Fruit fly (Drosophila melanogaster) whole organism, adult: ENCODE results near the gene GAPsec.
A peak's percentile ranks its signal among the peaks of the same experiment; 100 is the strongest.

ENCODE experiments used
- CG1620 ChIP-seq: fragments of 200-800 bp; sonication (Bioruptor generic); optimal IDR thresholded peaks from 2 replicates; lab custom pipeline; 2016; ENCODE audit warnings: missing biosample characterization, missing genetic modification characterization
- CG33017 ChIP-seq: fragments of 200-800 bp; sonication (Bioruptor generic); optimal IDR thresholded peaks from 2 replicates; lab custom pipeline; 2018; ENCODE audit warnings: missing biosample characterization, mild to moderate bottlenecking, missing genetic modification characterization, moderate library complexity
- CG7101 ChIP-seq: fragments of 200-800 bp; sonication (Bioruptor generic); optimal IDR thresholded peaks from 2 replicates; lab custom pipeline; 2018; ENCODE audit warnings: missing biosample characterization, mild to moderate bottlenecking, missing genetic modification characterization, moderate library complexity
- Clk ChIP-seq: fragments of 200-800 bp; sonication (Bioruptor generic); optimal IDR thresholded peaks from 2 replicates; lab custom pipeline; 2017; ENCODE audit warnings: missing biosample characterization, missing genetic modification characterization
- Mnt ChIP-seq: fragments of 200-800 bp; sonication (Bioruptor generic); optimal IDR thresholded peaks from 2 replicates; lab custom pipeline; 2016; ENCODE audit warnings: missing biosample characterization, mild to moderate bottlenecking, missing genetic modification characterization
- bab1 ChIP-seq: fragments of 200-800 bp; sonication (Bioruptor generic); optimal IDR thresholded peaks from 3 replicates; lab custom pipeline; 2019; ENCODE audit warnings: missing biosample characterization, mild to moderate bottlenecking, missing genetic modification characterization, moderate library complexity
- cnc ChIP-seq, 2 experiments: fragments of >200 bp; optimal IDR thresholded peaks; 2 replicates each; lab custom pipeline; 2017
- kay ChIP-seq: fragments of 200-800 bp; sonication (Bioruptor generic); peaks from one replicate; lab custom pipeline; 2016; ENCODE audit warnings: missing biosample characterization, missing genetic modification characterization, borderline replicate concordance
- pad ChIP-seq: fragments of 200-800 bp; sonication (Bioruptor generic); optimal IDR thresholded peaks from 3 replicates; lab custom pipeline; 2017; ENCODE audit warnings: missing biosample characterization, missing genetic modification characterization, mild to moderate bottlenecking, moderate library complexity, missing genetic modification reagents

dm6 chr3L:8582105-8582707, 41.5 kb downstream of the GAPsec start:
- peak; percentile 40 for TF ChIP-seq kay (GFP tag; lab: Kevin White, UChicago)
- no peak for TF ChIP-seq Mnt (GFP tag; lab: Kevin White, UChicago)
- no peak for TF ChIP-seq pad
- TF ChIP-seq CG1620 (GFP tag; lab: Kevin White, UChicago), result no peak
- no peak for TF ChIP-seq Clk (GFP tag; lab: Kevin White, UChicago)
- TF ChIP-seq bab1 (GFP tag; lab: Kevin White, UChicago), result no peak
- TF ChIP-seq CG33017 (tag; lab: Kevin White, UChicago), result no peak
- TF ChIP-seq cnc (optimal IDR thresholded peaks at IDR 0.05; lab: Kevin White, UChicago), result no peak
- no peak for TF ChIP-seq CG7101 (tag; lab: Kevin White, UChicago)
